Worm (Caenorhabditis elegans): ENCODE results near the gene grd-8.
A peak's percentile ranks its signal among the peaks of the same experiment; 100 is the strongest.

DNA sequence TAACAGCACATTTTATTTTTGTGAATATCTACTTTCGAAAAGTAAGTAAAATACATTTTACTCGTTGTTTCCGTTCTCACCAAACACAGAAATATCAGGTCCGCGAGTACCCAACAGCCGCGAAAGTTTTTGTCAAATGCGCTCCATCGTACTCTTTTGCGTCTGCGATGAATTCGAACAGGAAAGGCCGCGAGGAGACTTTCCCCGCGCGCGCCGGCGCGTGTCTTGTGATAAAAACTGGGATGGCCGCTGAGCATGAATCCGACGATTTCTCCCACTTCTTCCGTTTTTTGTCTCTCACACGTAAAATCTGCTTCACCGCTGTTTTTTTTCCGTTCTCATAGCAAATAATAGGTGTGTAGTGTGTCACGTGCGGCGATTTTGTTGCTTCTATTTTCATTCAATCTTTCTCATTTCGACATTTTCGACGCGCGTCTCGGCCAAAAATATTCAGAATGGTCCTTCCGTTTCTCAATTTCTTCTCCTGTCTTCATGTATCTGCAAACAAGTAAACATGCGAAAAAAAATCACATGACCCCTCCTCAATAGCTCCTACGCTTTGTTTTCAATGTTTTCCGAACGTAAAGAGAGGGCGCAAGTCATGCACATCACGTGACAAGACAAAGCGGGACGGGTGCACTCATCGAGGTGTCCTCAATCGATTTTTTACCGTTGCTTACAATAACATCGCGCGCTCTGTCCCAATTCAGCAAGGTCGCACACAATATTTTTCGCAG lies 38.1 kb upstream of the grd-8 start, which contains the start of gene uvs-1:
- no peak for TF ChIP-seq snpc-4 (tag; optimal IDR thresholded peaks at IDR 0.05)
- TF ChIP-seq nhr-12 (tag; optimal IDR thresholded peaks at IDR 0.05) = no peak
- TF ChIP-seq egl-27 (tag; optimal IDR thresholded peaks at IDR 0.05) = no peak
- no peak for TF ChIP-seq skn-1 (tag; optimal IDR thresholded peaks at IDR 0.05)
- TF ChIP-seq peb-1 (tag; optimal IDR thresholded peaks at IDR 0.05) = no peak
- TF ChIP-seq ama-1 (optimal IDR thresholded peaks at IDR 0.05) = no peak
- TF ChIP-seq mdl-1 (tag; optimal IDR thresholded peaks at IDR 0.05) = no peak
- no peak for TF ChIP-seq lin-13 (GFP tag; optimal IDR thresholded peaks at IDR 0.05)
- TF ChIP-seq lin-39 (tag; optimal IDR thresholded peaks at IDR 0.05) = no peak
- no peak for TF ChIP-seq nhr-6 (tag; optimal IDR thresholded peaks at IDR 0.05)
- TF ChIP-seq elt-3 (tag; optimal IDR thresholded peaks at IDR 0.05) = no peak
- TF ChIP-seq elt-1 (tag; optimal IDR thresholded peaks at IDR 0.05) = no peak
- peak; percentile 6 for TF ChIP-seq gmeb-1 (tag; optimal IDR thresholded peaks at IDR 0.05)
- no peak for TF ChIP-seq lin-11 (tag; optimal IDR thresholded peaks at IDR 0.05)

Data from whole organism, L2 larva.